Worm (Caenorhabditis elegans): ENCODE results near the gene F31E3.12.
A peak's percentile ranks its signal among the peaks of the same experiment; 100 is the strongest.

Gene F31E3.12

DNA sequence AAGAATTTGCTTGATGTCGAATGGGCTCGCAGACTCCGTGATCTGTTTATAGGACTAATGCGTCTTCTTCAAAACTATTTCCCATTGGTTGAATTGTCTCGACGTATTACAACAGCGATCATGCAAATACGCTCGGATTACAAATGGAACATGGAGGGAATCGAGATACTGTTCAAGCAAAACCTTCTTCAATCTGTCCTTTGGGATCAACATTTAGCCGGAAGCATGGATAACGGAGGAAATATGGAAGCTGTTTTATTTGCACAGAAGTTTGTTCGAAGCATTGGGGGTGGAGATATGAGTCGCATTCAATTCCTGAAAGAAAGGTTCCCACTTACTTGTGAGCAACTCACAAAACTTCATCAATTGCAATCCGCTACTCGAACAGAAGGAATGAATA, 13.4 kb upstream of the F31E3.12 start:
- no peak for TF ChIP-seq lin-13 (tag; optimal IDR thresholded peaks at IDR 0.05)
- no peak for TF ChIP-seq sem-2 (GFP tag; optimal IDR thresholded peaks at IDR 0.05)
- no peak for TF ChIP-seq nhr-12 (tag; optimal IDR thresholded peaks at IDR 0.05)
- no peak for TF ChIP-seq unc-120 (tag; optimal IDR thresholded peaks at IDR 0.05; ENCODE audit: poor library complexity, severe bottlenecking)
- no peak for TF ChIP-seq nhr-28 (tag; optimal IDR thresholded peaks at IDR 0.05)
- no peak for TF ChIP-seq nhr-76 (tag; optimal IDR thresholded peaks at IDR 0.05)
- no peak for TF ChIP-seq ces-1 (GFP tag; optimal IDR thresholded peaks at IDR 0.05)
- no peak for TF ChIP-seq snpc-4 (tag; optimal IDR thresholded peaks at IDR 0.05)
- no peak for TF ChIP-seq elt-1 (tag; optimal IDR thresholded peaks at IDR 0.05; ENCODE audit: borderline replicate concordance, insufficient read depth)
- TF ChIP-seq ceh-43 (GFP tag; optimal IDR thresholded peaks at IDR 0.05), result no peak
- no peak for TF ChIP-seq nhr-237 (tag; optimal IDR thresholded peaks at IDR 0.05)
- no peak for TF ChIP-seq bed-3 (GFP tag; optimal IDR thresholded peaks at IDR 0.05)
- no peak for TF ChIP-seq elt-3 (tag; optimal IDR thresholded peaks at IDR 0.05)
- TF ChIP-seq drap-1 (GFP tag; optimal IDR thresholded peaks at IDR 0.05), result no peak
- TF ChIP-seq mep-1 (tag; optimal IDR thresholded peaks at IDR 0.05), result no peak
- no peak for TF ChIP-seq zip-8 (tag; optimal IDR thresholded peaks at IDR 0.05)

- TF ChIP-seq snpc-4 (tag; optimal IDR thresholded peaks at IDR 0.05), result no peak
- peak; percentile 91 for TF ChIP-seq zip-8 (tag; optimal IDR thresholded peaks at IDR 0.05)
These were observed 10.4 kb upstream of the F31E3.12 start for ce11 chrIII:6958674-6959241.

- no peak for TF ChIP-seq elt-3 (tag; optimal IDR thresholded peaks at IDR 0.05)
- TF ChIP-seq flh-1 (GFP tag; optimal IDR thresholded peaks at IDR 0.05), result no peak
- peak; percentile 31 for TF ChIP-seq ceh-43 (GFP tag; optimal IDR thresholded peaks at IDR 0.05)
- peak; percentile 46 for TF ChIP-seq mep-1 (tag; optimal IDR thresholded peaks at IDR 0.05)
- TF ChIP-seq sptf-1 (tag; optimal IDR thresholded peaks at IDR 0.05), result peak; percentile 18
- TF ChIP-seq lsy-2 (tag; optimal IDR thresholded peaks at IDR 0.05), result peak; percentile 97
These were observed 8.0 kb upstream of the F31E3.12 start for ce11 chrIII:6961167-6961566.

ce11 chrIII:6961937-6962504, 7.2 kb upstream of the F31E3.12 start, which contains the start of the genes rpn-6.1 and F57B9.1:
TSS of gene rpn-6.1 (minus strand) at chrIII:6962001.
TSS of gene F57B9.1 (plus strand) at chrIII:6962090.
- TF ChIP-seq flh-1 (GFP tag; optimal IDR thresholded peaks at IDR 0.05) (no peak), nhr-237 (tag; optimal IDR thresholded peaks at IDR 0.05) (no peak), nhr-76 (tag; optimal IDR thresholded peaks at IDR 0.05) (no peak), lsy-2 (tag; optimal IDR thresholded peaks at IDR 0.05) (peak; percentile 12), ceh-39 (tag; optimal IDR thresholded peaks at IDR 0.05) (no peak), drap-1 (GFP tag; optimal IDR thresholded peaks at IDR 0.05) (no peak), unc-39 (tag; optimal IDR thresholded peaks at IDR 0.05) (no peak), unc-62 (GFP tag; optimal IDR thresholded peaks at IDR 0.05) (peak; percentile 7), blmp-1 (tag; optimal IDR thresholded peaks at IDR 0.05) (no peak), ztf-11 (tag; optimal IDR thresholded peaks at IDR 0.05) (no peak), bed-3 (GFP tag; optimal IDR thresholded peaks at IDR 0.05) (no peak), lin-13 (tag; optimal IDR thresholded peaks at IDR 0.05) (no peak), lin-32 (GFP tag; optimal IDR thresholded peaks at IDR 0.05) (no peak), elt-3 (tag; optimal IDR thresholded peaks at IDR 0.05) (peak; percentile 44), hlh-1 (tag; optimal IDR thresholded peaks at IDR 0.05) (no peak), mep-1 (tag; optimal IDR thresholded peaks at IDR 0.05) (no peak), sptf-1 (tag; optimal IDR thresholded peaks at IDR 0.05) (no peak), ceh-43 (GFP tag; optimal IDR thresholded peaks at IDR 0.05) (no peak)

- TF ChIP-seq flh-1 (GFP tag; optimal IDR thresholded peaks at IDR 0.05) (no peak), lsy-2 (tag; optimal IDR thresholded peaks at IDR 0.05) (peak; percentile 65), nhr-28 (tag; optimal IDR thresholded peaks at IDR 0.05) (no peak), nhr-237 (tag; optimal IDR thresholded peaks at IDR 0.05) (peak; percentile 32), ces-1 (GFP tag; optimal IDR thresholded peaks at IDR 0.05) (peak; percentile 34), blmp-1 (tag; optimal IDR thresholded peaks at IDR 0.05) (no peak), lin-13 (tag; optimal IDR thresholded peaks at IDR 0.05) (no peak)
These were observed 1.0 kb upstream of the F31E3.12 start, which contains the start of gene panl-2 for ce11 chrIII:6968080-6968639. TSS of gene panl-2 (minus strand) at chrIII:6968130.

- TF ChIP-seq snpc-4 (tag; optimal IDR thresholded peaks at IDR 0.05), result no peak
- no peak for TF ChIP-seq unc-39 (tag; optimal IDR thresholded peaks at IDR 0.05)
- no peak for TF ChIP-seq mab-5 (tag; optimal IDR thresholded peaks at IDR 0.05)
- TF ChIP-seq blmp-1 (tag; optimal IDR thresholded peaks at IDR 0.05), result no peak
- TF ChIP-seq nhr-2 (tag; optimal IDR thresholded peaks at IDR 0.05), result no peak
- TF ChIP-seq lin-32 (GFP tag; optimal IDR thresholded peaks at IDR 0.05), result no peak
- TF ChIP-seq flh-1 (GFP tag; optimal IDR thresholded peaks at IDR 0.05), result no peak
- TF ChIP-seq mls-2 (tag; optimal IDR thresholded peaks at IDR 0.05), result no peak
- no peak for TF ChIP-seq pha-4 (tag; optimal IDR thresholded peaks at IDR 0.05)
- TF ChIP-seq lsy-2 (tag; optimal IDR thresholded peaks at IDR 0.05), result no peak
- no peak for TF ChIP-seq nhr-12 (tag; optimal IDR thresholded peaks at IDR 0.05)
These were observed 535 bp upstream of the F31E3.12 start for ce11 chrIII:6968655-6969054.
